Worm (Caenorhabditis elegans): ENCODE data around the gene str-3.

- TF ChIP-seq him-1 (tag; optimal IDR thresholded peaks at IDR 0.05) (no peak), W03F9.2 (tag; optimal IDR thresholded peaks at IDR 0.05) (no peak), dao-5 (tag; optimal IDR thresholded peaks at IDR 0.05) (no peak)
Observed at ce11 chrIV:11063962-11064361, 36.2 kb downstream of the str-3 start, which contains the start of gene ttr-16.
